Worm (Caenorhabditis elegans) whole organism, mixed stage, embryonic: ENCODE data around the gene nhr-91.

Experiments used
- M03D4.4 ChIP-seq: sonication (generic microtip); optimal IDR thresholded peaks from 2 replicates; lab custom pipeline; 2017; ENCODE audit warnings: mild to moderate bottlenecking, missing genetic modification characterization, missing compliant biosample characterization
- bed-3 ChIP-seq: fragments of 200-800 bp; sonication (Bioruptor generic); optimal IDR thresholded peaks from 3 replicates; lab custom pipeline; 2018; ENCODE audit warnings: mild to moderate bottlenecking, missing genetic modification characterization, moderate library complexity, missing compliant biosample characterization
- blmp-1 ChIP-seq: fragments of 150-350 bp; optimal IDR thresholded peaks from 2 replicates; lab custom pipeline; 2014; ENCODE audit warnings: missing biosample characterization, missing genetic modification characterization
- ceh-39 ChIP-seq: fragments of 150-350 bp; optimal IDR thresholded peaks from 2 replicates; lab custom pipeline; 2014; ENCODE audit warnings: missing biosample characterization, missing genetic modification characterization
- ceh-43 ChIP-seq: fragments of 200-800 bp; sonication (Bioruptor generic); optimal IDR thresholded peaks from 2 replicates; lab custom pipeline; 2018; ENCODE audit warnings: mild to moderate bottlenecking, missing genetic modification characterization, moderate library complexity, missing compliant biosample characterization
- ceh-83 ChIP-seq: fragments of 200-800 bp; sonication (Bioruptor generic); optimal IDR thresholded peaks from 2 replicates; lab custom pipeline; 2018; ENCODE audit warnings: mild to moderate bottlenecking, missing genetic modification characterization, missing compliant biosample characterization
- ces-1 ChIP-seq: fragments of 150-350 bp; optimal IDR thresholded peaks from 2 replicates; lab custom pipeline; 2014; ENCODE audit warnings: missing biosample characterization, missing genetic modification reagents, missing genetic modification characterization
- cnd-1 ChIP-seq: fragments of 200-800 bp; sonication (Bioruptor generic); optimal IDR thresholded peaks from 2 replicates; lab custom pipeline; 2018; ENCODE audit warnings: mild to moderate bottlenecking, missing genetic modification characterization, missing compliant biosample characterization
- drap-1 ChIP-seq: fragments of 200-800 bp; sonication (Bioruptor generic); optimal IDR thresholded peaks from 3 replicates; lab custom pipeline; 2018; ENCODE audit warnings: mild to moderate bottlenecking, missing genetic modification characterization, missing compliant biosample characterization
- elt-1 ChIP-seq: sonication (generic microtip); optimal IDR thresholded peaks from 2 replicates; lab custom pipeline; 2017; ENCODE audit warnings: missing genetic modification characterization, mild to moderate bottlenecking, missing compliant biosample characterization, antibody characterized with exemption, moderate library complexity, borderline replicate concordance; ENCODE audit not compliant: insufficient read depth
- elt-3 ChIP-seq: fragments of 150-350 bp; optimal IDR thresholded peaks from 2 replicates; lab custom pipeline; 2014; ENCODE audit warnings: missing biosample characterization, missing genetic modification characterization
- flh-1 ChIP-seq: fragments of 200-800 bp; sonication (Bioruptor generic); optimal IDR thresholded peaks from 2 replicates; lab custom pipeline; 2018; ENCODE audit warnings: mild to moderate bottlenecking, missing genetic modification characterization, moderate library complexity, missing compliant biosample characterization
- ham-2 ChIP-seq: fragments of 200-800 bp; sonication (Bioruptor generic); optimal IDR thresholded peaks from 2 replicates; lab custom pipeline; 2018; ENCODE audit warnings: mild to moderate bottlenecking, missing genetic modification characterization, missing compliant biosample characterization
- lin-13 ChIP-seq: fragments of 150-350 bp; optimal IDR thresholded peaks from 2 replicates; lab custom pipeline; 2014; ENCODE audit warnings: missing biosample characterization, missing genetic modification characterization
- lsy-2 ChIP-seq: fragments of 150-350 bp; optimal IDR thresholded peaks from 2 replicates; lab custom pipeline; 2014; ENCODE audit warnings: missing biosample characterization, missing genetic modification characterization
- mep-1 ChIP-seq: fragments of 150-350 bp; optimal IDR thresholded peaks from 2 replicates; lab custom pipeline; 2017; ENCODE audit warnings: missing biosample characterization, missing genetic modification reagents, missing genetic modification characterization, inconsistent platforms
- mls-2 ChIP-seq: sonication (generic microtip); optimal IDR thresholded peaks from 2 replicates; lab custom pipeline; 2016; ENCODE audit warnings: mild to moderate bottlenecking, missing genetic modification characterization, moderate library complexity, missing compliant biosample characterization
- nhr-12 ChIP-seq: fragments of 150-350 bp; optimal IDR thresholded peaks from 2 replicates; lab custom pipeline; 2014; ENCODE audit warnings: missing biosample characterization, missing genetic modification characterization
- nhr-2 ChIP-seq: fragments of 150-350 bp; optimal IDR thresholded peaks from 2 replicates; lab custom pipeline; 2014; ENCODE audit warnings: missing biosample characterization, missing genetic modification characterization
- nhr-237 ChIP-seq: fragments of 150-350 bp; optimal IDR thresholded peaks from 2 replicates; lab custom pipeline; 2014; ENCODE audit warnings: missing biosample characterization, missing genetic modification characterization
- nhr-28 ChIP-seq: fragments of 150-350 bp; optimal IDR thresholded peaks from 2 replicates; lab custom pipeline; 2014; ENCODE audit warnings: missing biosample characterization, missing genetic modification characterization
- pha-4 ChIP-seq: fragments of 150-350 bp; optimal IDR thresholded peaks from 2 replicates; lab custom pipeline; 2018; ENCODE audit warnings: missing biosample characterization, missing genetic modification reagents, missing genetic modification characterization
- sem-2 ChIP-seq: fragments of 200-800 bp; sonication (Bioruptor generic); optimal IDR thresholded peaks from 2 replicates; lab custom pipeline; 2018; ENCODE audit warnings: mild to moderate bottlenecking, missing genetic modification characterization, missing compliant biosample characterization
- snpc-4 ChIP-seq: fragments of 150-350 bp; optimal IDR thresholded peaks from 2 replicates; lab custom pipeline; 2014; ENCODE audit warnings: missing biosample characterization, missing genetic modification characterization
- sptf-1 ChIP-seq: sonication (generic microtip); optimal IDR thresholded peaks from 2 replicates; lab custom pipeline; 2017; ENCODE audit warnings: mild to moderate bottlenecking, missing genetic modification characterization, moderate library complexity, missing compliant biosample characterization
- tbx-8 ChIP-seq: fragments of 200-800 bp; sonication (Bioruptor generic); optimal IDR thresholded peaks from 2 replicates; lab custom pipeline; 2018; ENCODE audit warnings: mild to moderate bottlenecking, missing genetic modification characterization, moderate library complexity, missing compliant biosample characterization
- unc-120 ChIP-seq: sonication (generic microtip); optimal IDR thresholded peaks from 2 replicates; lab custom pipeline; 2017; ENCODE audit warnings: missing genetic modification characterization, missing compliant biosample characterization; ENCODE audit not compliant: poor library complexity, severe bottlenecking
- unc-39 ChIP-seq: fragments of 150-350 bp; optimal IDR thresholded peaks from 2 replicates; lab custom pipeline; 2014; ENCODE audit warnings: missing biosample characterization, missing genetic modification characterization
- unc-62 ChIP-seq: fragments of 150-350 bp; optimal IDR thresholded peaks from 2 replicates; lab custom pipeline; 2014; ENCODE audit warnings: missing biosample characterization, missing genetic modification reagents, missing genetic modification characterization
- zip-8 ChIP-seq: fragments of 150-350 bp; optimal IDR thresholded peaks from 2 replicates; lab custom pipeline; 2014; ENCODE audit warnings: missing biosample characterization, missing genetic modification characterization
- ztf-11 ChIP-seq: fragments of 150-350 bp; optimal IDR thresholded peaks from 2 replicates; lab custom pipeline; 2014; ENCODE audit warnings: missing biosample characterization, missing genetic modification characterization

Gene nhr-91

ce11 chrX:15300002-15300401 lies 9.2 kb upstream of the nhr-91 start:
- no peak for TF ChIP-seq unc-120 (tag; lab: Kevin White, UChicago)
- no peak for TF ChIP-seq elt-1
- TF ChIP-seq blmp-1 (tag; lab: Kevin White, UChicago), result no peak
- no peak for TF ChIP-seq M03D4.4 (tag; lab: Kevin White, UChicago)
- TF ChIP-seq ztf-11, result no peak
- no peak for TF ChIP-seq drap-1 (GFP tag; lab: Kevin White, UChicago)
- TF ChIP-seq ham-2 (GFP tag; lab: Kevin White, UChicago), result no peak
- TF ChIP-seq elt-3 (tag; lab: Kevin White, UChicago), result no peak
- no peak for TF ChIP-seq unc-39 (tag; lab: Kevin White, UChicago)
- no peak for TF ChIP-seq mep-1 (tag; lab: Kevin White, UChicago)
- no peak for TF ChIP-seq sem-2
- TF ChIP-seq zip-8 (tag; lab: Kevin White, UChicago), result no peak
- TF ChIP-seq, all 35 proteins: peak for 0

DNA sequence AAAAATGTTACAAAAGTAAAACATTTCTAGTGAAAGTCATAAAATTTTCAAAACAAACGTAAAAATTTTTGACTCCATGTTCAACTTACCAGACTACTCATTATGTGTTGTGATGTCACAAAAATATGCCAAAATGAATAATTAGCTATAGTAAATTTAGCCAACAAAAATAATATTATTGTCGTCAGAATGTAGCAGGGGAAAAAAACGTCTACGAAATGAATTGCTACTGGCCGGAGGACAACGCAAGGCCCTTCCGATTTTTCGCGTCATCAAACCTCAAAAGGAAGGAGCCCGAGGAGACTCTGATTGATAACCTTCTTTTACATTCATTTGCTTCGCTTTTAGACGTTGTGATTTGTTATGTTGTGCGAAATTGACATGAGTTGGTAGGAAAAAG lies 6.3 kb upstream of the nhr-91 start, which contains the start of gene ser-2:
Gene ser-2, minus strand, starts transcription at position 101 of the 400 bp plus-strand sequence.
- TF ChIP-seq bed-3 (no peak), ceh-39 (tag; lab: Kevin White, UChicago) (no peak), blmp-1 (tag; lab: Kevin White, UChicago) (no peak), zip-8 (tag; lab: Kevin White, UChicago) (no peak), lin-13 (no peak), drap-1 (GFP tag; lab: Kevin White, UChicago) (no peak), unc-39 (tag; lab: Kevin White, UChicago) (no peak), mep-1 (tag; lab: Kevin White, UChicago) (no peak), ceh-83 (GFP tag; lab: Kevin White, UChicago) (no peak), nhr-12 (tag; lab: Kevin White, UChicago) (no peak), ham-2 (GFP tag; lab: Kevin White, UChicago) (no peak), unc-120 (tag; lab: Kevin White, UChicago) (no peak), cnd-1 (tag; lab: Kevin White, UChicago) (no peak), mls-2 (tag; lab: Kevin White, UChicago) (no peak)

ce11 chrX:15307677-15308076 lies 1.5 kb upstream of the nhr-91 start:
- TF ChIP-seq ham-2 (GFP tag; lab: Kevin White, UChicago), result peak; percentile 22
- no peak for TF ChIP-seq nhr-12 (tag; lab: Kevin White, UChicago)
- TF ChIP-seq mls-2 (tag; lab: Kevin White, UChicago), result peak; percentile 65

DNA sequence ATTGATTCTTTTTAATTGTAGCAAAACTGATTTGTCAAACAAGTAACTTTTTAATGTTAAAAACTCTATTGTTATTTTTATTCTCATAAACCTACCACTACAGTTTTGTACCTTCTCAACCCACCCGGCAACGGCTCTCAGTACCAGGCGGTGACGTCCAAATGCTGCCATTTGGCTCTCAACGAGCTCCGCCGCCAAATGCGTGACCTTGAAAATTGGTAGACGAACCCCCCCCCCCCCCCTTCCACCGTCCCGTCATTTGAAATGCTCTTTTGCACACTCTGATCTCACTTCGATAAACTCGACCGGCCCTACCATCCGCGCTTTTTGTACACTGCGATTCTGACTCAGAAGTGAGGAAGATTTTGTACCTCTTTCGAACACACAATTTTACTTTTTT lies 484 bp upstream of the nhr-91 start:
- no peak for TF ChIP-seq snpc-4 (tag; lab: Kevin White, UChicago)
- no peak for TF ChIP-seq M03D4.4 (tag; lab: Kevin White, UChicago)
- no peak for TF ChIP-seq elt-1
- TF ChIP-seq mls-2 (tag; lab: Kevin White, UChicago), result no peak
- TF ChIP-seq ztf-11, result no peak
- no peak for TF ChIP-seq tbx-8 (GFP tag; lab: Kevin White, UChicago)

ce11 chrX:15310330-15310776 lies 1.2 kb downstream of the nhr-91 start:
- no peak for TF ChIP-seq tbx-8 (GFP tag; lab: Kevin White, UChicago)
- TF ChIP-seq ham-2 (GFP tag; lab: Kevin White, UChicago), result peak; percentile 97
- peak; percentile 45 for TF ChIP-seq mls-2 (tag; lab: Kevin White, UChicago)
- peak; percentile 6 for TF ChIP-seq sptf-1
- peak; percentile 47 for TF ChIP-seq elt-1
- TF ChIP-seq zip-8 (tag; lab: Kevin White, UChicago), result no peak
- no peak for TF ChIP-seq ceh-83 (GFP tag; lab: Kevin White, UChicago)
- TF ChIP-seq unc-62 (GFP tag; lab: Kevin White, UChicago), result peak; percentile 9
- no peak for TF ChIP-seq lsy-2
- no peak for TF ChIP-seq nhr-2
- TF ChIP-seq blmp-1 (tag; lab: Kevin White, UChicago), result peak; percentile 99
- TF ChIP-seq mep-1 (tag; lab: Kevin White, UChicago), result no peak
- TF ChIP-seq, all 35 proteins: peak for 6

DNA sequence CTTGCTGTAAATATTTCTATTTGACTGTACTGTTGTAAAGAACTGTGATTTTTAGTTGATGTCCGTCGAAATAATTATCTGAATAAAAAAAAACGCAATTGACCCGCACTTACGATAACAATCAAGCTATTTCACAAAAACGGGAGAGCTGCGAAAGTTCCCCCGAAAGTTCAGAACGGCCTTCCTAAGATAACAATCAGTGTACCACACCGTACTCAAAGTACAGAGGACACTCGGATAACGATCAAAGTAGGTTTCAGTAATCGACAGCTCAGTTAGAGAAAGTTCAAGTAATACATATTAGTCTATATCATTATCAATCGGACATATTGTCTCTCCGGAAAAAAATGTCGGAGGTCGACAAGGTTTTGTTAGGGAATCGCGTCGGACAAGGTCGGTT lies 1.8 kb downstream of the nhr-91 start:
- TF ChIP-seq ceh-83 (GFP tag; lab: Kevin White, UChicago), result no peak
- TF ChIP-seq mls-2 (tag; lab: Kevin White, UChicago), result no peak
- no peak for TF ChIP-seq sem-2
- TF ChIP-seq lsy-2, result no peak
- TF ChIP-seq blmp-1 (tag; lab: Kevin White, UChicago), result no peak
- no peak for TF ChIP-seq sptf-1
- TF ChIP-seq pha-4 (tag; lab: Kevin White, UChicago), result no peak
- no peak for TF ChIP-seq cnd-1 (tag; lab: Kevin White, UChicago)
- no peak for TF ChIP-seq ztf-11
- no peak for TF ChIP-seq nhr-28
- TF ChIP-seq nhr-12 (tag; lab: Kevin White, UChicago), result no peak
- TF ChIP-seq elt-1, result no peak
- TF ChIP-seq bed-3, result no peak
- no peak for TF ChIP-seq ces-1 (GFP tag; lab: Kevin White, UChicago)
- TF ChIP-seq nhr-237 (tag; lab: Kevin White, UChicago), result no peak
- TF ChIP-seq elt-3 (tag; lab: Kevin White, UChicago), result no peak
- TF ChIP-seq flh-1 (GFP tag; lab: Kevin White, UChicago), result no peak
- TF ChIP-seq ceh-43 (GFP tag; lab: Kevin White, UChicago), result no peak
- TF ChIP-seq snpc-4 (tag; lab: Kevin White, UChicago), result no peak
